Fruit fly (Drosophila melanogaster) whole organism, embryonic: ENCODE results near the gene Gorab.

Experiments used
- CG1024 ChIP-seq: fragments of 200-800 bp; sonication (Bioruptor generic); IDR thresholded peaks from 2 replicates; pipeline ENCODE4 v1.3.6; 2022; ENCODE audit warnings: missing biosample characterization, missing genetic modification characterization
- CG10267 ChIP-seq: fragments of 200-800 bp; sonication (Bioruptor generic); optimal IDR thresholded peaks from 2 replicates; lab custom pipeline; 2018; ENCODE audit warnings: missing biosample characterization, mild to moderate bottlenecking, missing genetic modification characterization, moderate library complexity
- CG11085 ChIP-seq: fragments of 200-800 bp; sonication (Bioruptor generic); IDR thresholded peaks from 2 replicates; pipeline ENCODE4 v1.3.6; 2022; ENCODE audit warnings: missing biosample characterization, missing genetic modification characterization
- CG11247 ChIP-seq: fragments of 200-800 bp; sonication (Bioruptor generic); IDR thresholded peaks from 2 replicates; pipeline ENCODE4 v1.3.6; 2022; ENCODE audit warnings: missing biosample characterization, missing genetic modification characterization
- CG12155 ChIP-seq: fragments of 200-800 bp; sonication (Bioruptor generic); optimal IDR thresholded peaks from 3 replicates; lab custom pipeline; 2016; ENCODE audit warnings: missing biosample characterization, missing genetic modification characterization
- CG14965 ChIP-seq: fragments of 200-800 bp; sonication (Bioruptor generic); optimal IDR thresholded peaks from 2 replicates; lab custom pipeline; 2016; ENCODE audit warnings: missing biosample characterization, missing genetic modification characterization, borderline replicate concordance
- CG1602 ChIP-seq: fragments of 200-800 bp; sonication (Bioruptor generic); optimal IDR thresholded peaks from 3 replicates; lab custom pipeline; 2016; ENCODE audit warnings: missing biosample characterization, missing genetic modification characterization
- CG16863 ChIP-seq: fragments of 200-800 bp; sonication (Bioruptor generic); optimal IDR thresholded peaks from 3 replicates; lab custom pipeline; 2016; ENCODE audit warnings: missing biosample characterization, missing genetic modification characterization
- CG17385 ChIP-seq: fragments of 200-800 bp; sonication (Bioruptor generic); optimal IDR thresholded peaks from 3 replicates; lab custom pipeline; 2018; ENCODE audit warnings: missing biosample characterization, mild to moderate bottlenecking, missing genetic modification characterization
- CG2120 ChIP-seq: fragments of 200-800 bp; sonication (Bioruptor generic); optimal IDR thresholded peaks from 3 replicates; lab custom pipeline; 2016; ENCODE audit warnings: missing biosample characterization, missing genetic modification characterization
- CG2678 ChIP-seq: fragments of 200-800 bp; sonication (Bioruptor generic); optimal IDR thresholded peaks from 3 replicates; lab custom pipeline; 2019; ENCODE audit warnings: missing biosample characterization, mild to moderate bottlenecking, missing genetic modification characterization, moderate library complexity
- CG4404 ChIP-seq: fragments of 200-800 bp; sonication (Bioruptor generic); IDR thresholded peaks from 2 replicates; pipeline ENCODE4 v1.3.6; 2022; ENCODE audit warnings: missing biosample characterization, missing genetic modification characterization
- CG7786 ChIP-seq: fragments of 200-800 bp; sonication (Bioruptor generic); optimal IDR thresholded peaks from 2 replicates; lab custom pipeline; 2016; ENCODE audit warnings: missing biosample characterization, missing genetic modification characterization
- CG7839 ChIP-seq: fragments of 200-800 bp; sonication (Bioruptor generic); optimal IDR thresholded peaks from 3 replicates; lab custom pipeline; 2018; ENCODE audit warnings: missing biosample characterization, mild to moderate bottlenecking, missing genetic modification characterization, moderate library complexity
- CG8281 ChIP-seq: fragments of 200-800 bp; sonication (Bioruptor generic); optimal IDR thresholded peaks from 2 replicates; lab custom pipeline; 2018; ENCODE audit warnings: missing biosample characterization, mild to moderate bottlenecking, missing genetic modification characterization, moderate library complexity
- CG8359 ChIP-seq: fragments of 200-800 bp; sonication (Bioruptor generic); optimal IDR thresholded peaks from 2 replicates; lab custom pipeline; 2017; ENCODE audit warnings: missing biosample characterization, mild to moderate bottlenecking, missing genetic modification characterization, borderline replicate concordance
- Dbx ChIP-seq: fragments of 200-800 bp; sonication (Bioruptor generic); IDR thresholded peaks from 3 replicates; pipeline ENCODE4 v1.3.6; 2022; ENCODE audit warnings: missing biosample characterization, missing genetic modification characterization
- Dfd ChIP-seq, 2 experiments: fragments of >200 bp; optimal IDR thresholded peaks; 2 replicates each; lab custom pipeline; 2017; ENCODE audit warnings: missing biosample characterization in 2 of 2, missing genetic modification characterization in 2 of 2
- Eip74EF ChIP-seq, 2 experiments: fragments of 200-800 bp in 1 of 2; fragments of >200 bp in 1 of 2; sonication (Bioruptor generic) in 1 of 2; optimal IDR thresholded peaks; 2 replicates each; lab custom pipeline; 2017 to 2019; ENCODE audit warnings: missing biosample characterization in 2 of 2, missing genetic modification characterization in 2 of 2, mild to moderate bottlenecking in 1 of 2, moderate library complexity in 1 of 2
- Gug ChIP-seq: fragments of 200-800 bp; sonication (Bioruptor generic); IDR thresholded peaks from 4 replicates; pipeline ENCODE4 v1.3.6; 2022; ENCODE audit warnings: missing biosample characterization, missing genetic modification characterization
- H15 ChIP-seq: fragments of 200-800 bp; sonication (Bioruptor generic); IDR thresholded peaks from 3 replicates; pipeline ENCODE4 v1.3.6; 2022; ENCODE audit warnings: missing biosample characterization, missing genetic modification characterization
- HHEX ChIP-seq: fragments of 200-800 bp; sonication (Bioruptor generic); optimal IDR thresholded peaks from 3 replicates; lab custom pipeline; 2017; ENCODE audit warnings: missing biosample characterization, mild to moderate bottlenecking, missing genetic modification characterization, missing genetic modification reagents
- HLH54F ChIP-seq: fragments of 200-800 bp; sonication (Bioruptor generic); optimal IDR thresholded peaks from 3 replicates; lab custom pipeline; 2016; ENCODE audit warnings: missing biosample characterization, missing genetic modification characterization
- Hr3 ChIP-seq: fragments of 200-800 bp; sonication (Bioruptor generic); optimal IDR thresholded peaks from 3 replicates; lab custom pipeline; 2016; ENCODE audit warnings: missing biosample characterization, missing genetic modification characterization
- Myb ChIP-seq: fragments of 200-800 bp; sonication (Bioruptor generic); optimal IDR thresholded peaks from 2 replicates; lab custom pipeline; 2016; ENCODE audit warnings: missing biosample characterization, missing genetic modification characterization
- Pdp1 ChIP-seq, 2 experiments: fragments of 200-800 bp; sonication (Bioruptor generic); optimal IDR thresholded peaks; 3 replicates each; lab custom pipeline; 2016; ENCODE audit warnings: missing biosample characterization in 2 of 2, missing genetic modification characterization in 2 of 2, mild to moderate bottlenecking in 1 of 2, moderate library complexity in 1 of 2
- Poxn ChIP-seq: fragments of 200-800 bp; sonication (Bioruptor generic); IDR thresholded peaks from 2 replicates; pipeline ENCODE4 v1.3.6; 2022; ENCODE audit warnings: missing biosample characterization, missing genetic modification characterization
- al ChIP-seq: fragments of 200-800 bp; sonication (Bioruptor generic); IDR thresholded peaks from 2 replicates; pipeline ENCODE4 v1.3.6; 2022; ENCODE audit warnings: missing biosample characterization, missing genetic modification characterization
- ara ChIP-seq: fragments of 200-800 bp; sonication (Bioruptor generic); IDR thresholded peaks from 2 replicates; pipeline ENCODE4 v1.3.6; 2022; ENCODE audit warnings: missing biosample characterization, missing genetic modification characterization
- ato ChIP-seq: fragments of 200-800 bp; sonication (Bioruptor generic); IDR thresholded peaks from 2 replicates; pipeline ENCODE4 v1.3.6; 2022; ENCODE audit warnings: missing biosample characterization, missing genetic modification characterization; ENCODE audit not compliant: partially characterized antibody
- cad ChIP-seq: fragments of >200 bp; optimal IDR thresholded peaks from 2 replicates; lab custom pipeline; 2017; ENCODE audit warnings: missing biosample characterization, missing genetic modification characterization
- cwo ChIP-seq: fragments of 200-800 bp; sonication (Bioruptor generic); optimal IDR thresholded peaks from 3 replicates; lab custom pipeline; 2017; ENCODE audit warnings: missing biosample characterization, missing genetic modification characterization, mild to moderate bottlenecking, moderate library complexity, missing genetic modification reagents
- dmrt99B ChIP-seq: fragments of 200-800 bp; sonication (Bioruptor generic); optimal IDR thresholded peaks from 2 replicates; lab custom pipeline; 2018; ENCODE audit warnings: missing biosample characterization, mild to moderate bottlenecking, missing genetic modification characterization, moderate library complexity
- ems ChIP-seq: fragments of 200-800 bp; sonication (Bioruptor generic); optimal IDR thresholded peaks from 3 replicates; lab custom pipeline; 2016; ENCODE audit warnings: missing biosample characterization, missing genetic modification characterization
- en ChIP-seq: fragments of 200-800 bp; sonication (Bioruptor generic); optimal IDR thresholded peaks from 2 replicates; lab custom pipeline; 2016; ENCODE audit warnings: missing biosample characterization, missing genetic modification characterization
- inv ChIP-seq: fragments of 200-800 bp; sonication (Bioruptor generic); IDR thresholded peaks from 2 replicates; pipeline ENCODE4 v1.3.6; 2022; ENCODE audit warnings: missing biosample characterization, missing genetic modification characterization; ENCODE audit not compliant: partially characterized antibody
- jigr1 ChIP-seq: fragments of 200-800 bp; sonication (Bioruptor generic); IDR thresholded peaks from 3 replicates; pipeline ENCODE4 v1.3.6; 2022; ENCODE audit warnings: missing biosample characterization, missing genetic modification characterization
- jumu ChIP-seq: fragments of 200-800 bp; sonication (Bioruptor generic); optimal IDR thresholded peaks from 3 replicates; lab custom pipeline; 2016; ENCODE audit warnings: missing biosample characterization, missing genetic modification characterization
- ken ChIP-seq: fragments of 200-800 bp; sonication (Bioruptor generic); IDR thresholded peaks from 3 replicates; pipeline ENCODE4 v1.3.6; 2022; ENCODE audit warnings: missing biosample characterization, missing genetic modification characterization
- knrl ChIP-seq: fragments of 200-800 bp; sonication (Bioruptor generic); IDR thresholded peaks from 3 replicates; pipeline ENCODE4 v1.3.6; 2022; ENCODE audit warnings: missing biosample characterization, missing genetic modification characterization; ENCODE audit not compliant: partially characterized antibody
- lmd ChIP-seq: fragments of 200-800 bp; sonication (Bioruptor generic); IDR thresholded peaks from 2 replicates; pipeline ENCODE4 v1.3.6; 2022; ENCODE audit warnings: missing biosample characterization, missing genetic modification characterization
- mam ChIP-seq: fragments of 200-800 bp; sonication (Bioruptor generic); optimal IDR thresholded peaks from 3 replicates; lab custom pipeline; 2016; ENCODE audit warnings: missing biosample characterization, missing genetic modification characterization
- pan ChIP-seq, 4 experiments: fragments of >200 bp in 3 of 4; fragments of 200-800 bp in 1 of 4; sonication (Bioruptor generic) in 1 of 4; optimal IDR thresholded peaks in 3 of 4; IDR thresholded peaks in 1 of 4; 2 replicates each; pipeline versions ENCODE4 v1.3.6 to Lab custom; 2017 to 2022; ENCODE audit warnings: missing biosample characterization in 2 of 4, missing genetic modification characterization in 2 of 4, mixed read lengths in 1 of 4
- prd ChIP-seq, 3 experiments: fragments of >200 bp in 2 of 3; fragments of 200-800 bp in 1 of 3; sonication (Bioruptor generic) in 1 of 3; optimal IDR thresholded peaks in 2 of 3; IDR thresholded peaks in 1 of 3; 2 replicates in 2 of 3; 3 replicates in 1 of 3; pipeline versions ENCODE4 v1.3.6 to Lab custom; 2017 to 2022; ENCODE audit warnings: missing biosample characterization in 1 of 3, missing genetic modification characterization in 1 of 3
- shn ChIP-seq: fragments of 200-800 bp; sonication (Bioruptor generic); optimal IDR thresholded peaks from 3 replicates; lab custom pipeline; 2016; ENCODE audit warnings: missing biosample characterization, missing genetic modification characterization
- twi ChIP-seq: fragments of 200-800 bp; optimal IDR thresholded peaks from 2 replicates; lab custom pipeline; 2019; ENCODE audit warnings: missing biosample characterization, mild to moderate bottlenecking, missing genetic modification characterization, moderate library complexity
- usp ChIP-seq: fragments of >200 bp; optimal IDR thresholded peaks from 2 replicates; lab custom pipeline; 2017; ENCODE audit warnings: missing biosample characterization, missing genetic modification characterization
- vfl ChIP-seq: fragments of 200-800 bp; sonication (Bioruptor generic); optimal IDR thresholded peaks from 2 replicates; lab custom pipeline; 2016; ENCODE audit warnings: missing biosample characterization, missing genetic modification characterization

Gene Gorab

dm6 chr3L:17415967-17416749 is 12.5 kb downstream of the Gorab start (continued):
- TF ChIP-seq pan (optimal IDR thresholded peaks at IDR 0.05; lab: Kevin White, UChicago) (no peak), pan (GFP tag; optimal IDR thresholded peaks at IDR 0.05 in 1 of 2, IDR thresholded peaks at IDR 0.05 in 1 of 2) (no peak), HHEX (GFP tag; lab: Kevin White, UChicago) (no peak), ato (GFP tag; lab: Robert Waterston, UW) (no peak), CG1602 (GFP tag; lab: Kevin White, UChicago) (peak; percentile 39), ken (GFP tag; lab: Robert Waterston, UW) (no peak), Eip74EF (GFP tag; optimal IDR thresholded peaks at IDR 0.05; lab: Kevin White, UChicago) (no peak), vfl (GFP tag; lab: Kevin White, UChicago) (peak; percentile 56), Dbx (GFP tag; lab: Robert Waterston, UW) (0 out of 3 replicates have a peak, but pooled peaks have one; percentile 10), mam (peak; percentile 13), CG12155 (GFP tag; lab: Kevin White, UChicago) (peak; percentile 43), Gug (no peak), CG11247 (GFP tag; lab: Robert Waterston, UW) (no peak), jigr1 (no peak), CG2678 (tag; lab: Kevin White, UChicago) (peak; percentile 34), CG8281 (tag; lab: Kevin White, UChicago) (no peak), CG2120 (peak; percentile 40), jumu (GFP tag; lab: Kevin White, UChicago) (peak; percentile 28), Dfd (GFP tag; optimal IDR thresholded peaks at IDR 0.05; lab: Kevin White, UChicago) (no peak), CG8359 (GFP tag; lab: Kevin White, UChicago) (peak; percentile 2), usp (GFP tag; lab: Kevin White, UChicago) (no peak), cwo (no peak), en (GFP tag; lab: Kevin White, UChicago) (no peak), lmd (GFP tag; lab: Robert Waterston, UW) (no peak), Pdp1 (GFP tag; optimal IDR thresholded peaks at IDR 0.05; lab: Kevin White, UChicago) (peak; percentile 23 to 49), CG10267 (tag; lab: Kevin White, UChicago) (peak; percentile 75), CG7839 (peak; percentile 42), twi (tag; lab: Kevin White, UChicago) (peak; percentile 49), CG14965 (GFP tag; lab: Kevin White, UChicago) (no peak), ara (GFP tag; lab: Robert Waterston, UW) (peak; percentile 61; the same call in 1 of the 2 replicates), cad (GFP tag; lab: Kevin White, UChicago) (peak; percentile 77), knrl (GFP tag; lab: Robert Waterston, UW) (no peak), CG11085 (GFP tag; lab: Robert Waterston, UW) (no peak), dmrt99B (tag; lab: Kevin White, UChicago) (no peak), Myb (peak; percentile 23), CG7786 (GFP tag; lab: Kevin White, UChicago) (peak; percentile 35), Poxn (GFP tag; lab: Robert Waterston, UW) (no peak), shn (GFP tag; lab: Kevin White, UChicago) (peak; percentile 3), HLH54F (GFP tag; lab: Kevin White, UChicago) (peak; percentile 38), CG16863 (GFP tag; lab: Kevin White, UChicago) (peak; percentile 2), CG4404 (GFP tag; lab: Robert Waterston, UW) (peak; percentile 88), CG1024 (no peak), prd (optimal IDR thresholded peaks at IDR 0.05; lab: Kevin White, UChicago) (no peak), prd (GFP tag; IDR thresholded peaks at IDR 0.05; lab: Robert Waterston, UW) (peak; percentile 85), Hr3 (GFP tag; lab: Kevin White, UChicago) (peak; percentile 36), inv (GFP tag; lab: Robert Waterston, UW) (no peak), CG17385 (GFP tag; lab: Kevin White, UChicago) (peak; percentile 12), ems (GFP tag; lab: Kevin White, UChicago) (no peak), H15 (GFP tag; lab: Robert Waterston, UW) (no peak), al (GFP tag; lab: Robert Waterston, UW) (no peak)
